Fruit fly (Drosophila melanogaster) Kc167 (cell line): ENCODE results near the gene RnpS1.

Experiments used
- Sin3A ChIP-seq: fragments of >200 bp; optimal IDR thresholded peaks from 2 replicates; lab custom pipeline; 2018; ENCODE audit warnings: missing external identifiers
- insv ChIP-seq: fragments of >200 bp; optimal IDR thresholded peaks from 3 replicates; lab custom pipeline; 2018; ENCODE audit warnings: missing external identifiers
- psq ChIP-seq: fragments of >200 bp; optimal IDR thresholded peaks from 2 replicates; lab custom pipeline; 2017; ENCODE audit warnings: missing external identifiers

dm6 chr3R:9502416-9502763 lies 49.4 kb upstream of the RnpS1 start, which contains the start of gene RhoL:
- TF ChIP-seq Sin3A (lab: Kevin White, UChicago), result no peak
- TF ChIP-seq insv, result no peak
- no peak for TF ChIP-seq psq (lab: Kevin White, UChicago)
